Worm (Caenorhabditis elegans): ENCODE results near the gene fbxa-128.

- TF ChIP-seq W03F9.2 (tag; optimal IDR thresholded peaks at IDR 0.05) (no peak), him-1 (tag; optimal IDR thresholded peaks at IDR 0.05) (no peak), dao-5 (tag; optimal IDR thresholded peaks at IDR 0.05) (no peak)
These were observed at the start of gene fbxa-128 for ce11 chrIII:11138922-11139321.

All from whole organism, L4/young adult.